Worm (Caenorhabditis elegans) whole organism, late embryonic: ENCODE results near the gene B0361.9.

Experiments
- C38D4.7 ChIP-seq: fragments of 200-800 bp; sonication (Bioruptor generic); optimal IDR thresholded peaks from 2 replicates; lab custom pipeline; 2018; ENCODE audit warnings: mild to moderate bottlenecking, missing genetic modification characterization, moderate library complexity, missing compliant biosample characterization
- K09A11.1 ChIP-seq: sonication (generic microtip); optimal IDR thresholded peaks from 2 replicates; lab custom pipeline; 2017; ENCODE audit warnings: antibody characterized with exemption, mild to moderate bottlenecking, missing genetic modification characterization, missing compliant biosample characterization; ENCODE audit not compliant: insufficient read depth
- T23F11.4 ChIP-seq: fragments of 200-800 bp; sonication (Bioruptor generic); optimal IDR thresholded peaks from 2 replicates; lab custom pipeline; 2018; ENCODE audit warnings: mild to moderate bottlenecking, missing genetic modification characterization, missing compliant biosample characterization
- Y22D7AL.16 ChIP-seq: sonication (generic microtip); optimal IDR thresholded peaks from 2 replicates; lab custom pipeline; 2016; ENCODE audit warnings: missing genetic modification characterization, missing compliant biosample characterization
- ahr-1 ChIP-seq: sonication (generic microtip); optimal IDR thresholded peaks from 2 replicates; lab custom pipeline; 2016; ENCODE audit warnings: missing genetic modification characterization, missing compliant biosample characterization
- ama-1 ChIP-seq: fragments of 150-350 bp; optimal IDR thresholded peaks from 2 replicates; lab custom pipeline; 2014
- ceh-14 ChIP-seq: sonication (generic microtip); optimal IDR thresholded peaks from 2 replicates; lab custom pipeline; 2016; ENCODE audit warnings: missing genotype, missing genetic modification characterization, missing compliant biosample characterization
- ceh-19 ChIP-seq: fragments of 200-800 bp; sonication (Bioruptor generic); optimal IDR thresholded peaks from 2 replicates; lab custom pipeline; 2018; ENCODE audit warnings: mild to moderate bottlenecking, missing genetic modification characterization, missing compliant biosample characterization
- ceh-2 ChIP-seq: sonication (generic microtip); optimal IDR thresholded peaks from 2 replicates; lab custom pipeline; 2016; ENCODE audit warnings: missing genotype, missing genetic modification characterization, missing compliant biosample characterization
- ceh-22 ChIP-seq: sonication (generic microtip); optimal IDR thresholded peaks from 2 replicates; lab custom pipeline; 2017; ENCODE audit warnings: missing biosample characterization, missing genetic modification characterization
- ceh-24 ChIP-seq: sonication (generic microtip); optimal IDR thresholded peaks from 2 replicates; lab custom pipeline; 2016; ENCODE audit warnings: mild to moderate bottlenecking, missing genetic modification characterization, missing compliant biosample characterization
- ceh-31 ChIP-seq: sonication (generic microtip); optimal IDR thresholded peaks from 2 replicates; lab custom pipeline; 2016; ENCODE audit warnings: missing genetic modification characterization, missing compliant biosample characterization
- ceh-34 ChIP-seq: sonication (generic microtip); optimal IDR thresholded peaks from 2 replicates; lab custom pipeline; 2016; ENCODE audit warnings: mild to moderate bottlenecking, missing genetic modification characterization, missing compliant biosample characterization
- ceh-45 ChIP-seq: fragments of 200-800 bp; sonication (Bioruptor generic); IDR thresholded peaks from 2 replicates; pipeline ENCODE4 v1.3.6; 2022; ENCODE audit warnings: missing genetic modification reagents, missing genetic modification characterization, missing compliant biosample characterization
- ceh-48 ChIP-seq: sonication (generic microtip); optimal IDR thresholded peaks from 2 replicates; lab custom pipeline; 2016; ENCODE audit warnings: missing genetic modification characterization, inconsistent platforms, missing compliant biosample characterization
- ceh-6 ChIP-seq: fragments of 200-800 bp; sonication (Bioruptor generic); optimal IDR thresholded peaks from 2 replicates; lab custom pipeline; 2018; ENCODE audit warnings: mild to moderate bottlenecking, missing genetic modification characterization, missing compliant biosample characterization
- ceh-9 ChIP-seq: sonication (generic microtip); optimal IDR thresholded peaks from 2 replicates; lab custom pipeline; 2016; ENCODE audit warnings: mild to moderate bottlenecking, missing genetic modification characterization, inconsistent platforms, missing compliant biosample characterization
- che-1 ChIP-seq: sonication (generic microtip); optimal IDR thresholded peaks from 2 replicates; lab custom pipeline; 2016; ENCODE audit warnings: mild to moderate bottlenecking, missing genetic modification characterization, missing compliant biosample characterization
- dmd-4 ChIP-seq: sonication (generic microtip); optimal IDR thresholded peaks from 2 replicates; lab custom pipeline; 2016; ENCODE audit warnings: borderline replicate concordance, missing genetic modification characterization, missing compliant biosample characterization
- elt-2 ChIP-seq: sonication (generic microtip); optimal IDR thresholded peaks from 2 replicates; lab custom pipeline; 2016; ENCODE audit warnings: missing genetic modification reagents, missing genetic modification characterization, missing compliant biosample characterization
- elt-4 ChIP-seq: sonication (generic microtip); optimal IDR thresholded peaks from 2 replicates; lab custom pipeline; 2016; ENCODE audit warnings: missing genetic modification characterization, missing compliant biosample characterization
- fkh-6 ChIP-seq: sonication (generic microtip); optimal IDR thresholded peaks from 2 replicates; lab custom pipeline; 2016; ENCODE audit warnings: missing genetic modification characterization, missing compliant biosample characterization
- hlh-13 ChIP-seq: fragments of 200-800 bp; sonication (Bioruptor generic); optimal IDR thresholded peaks from 2 replicates; lab custom pipeline; 2018; ENCODE audit warnings: mild to moderate bottlenecking, missing genetic modification characterization, missing compliant biosample characterization
- hlh-15 ChIP-seq: sonication (generic microtip); optimal IDR thresholded peaks from 2 replicates; lab custom pipeline; 2016; ENCODE audit warnings: missing genetic modification characterization, missing compliant biosample characterization
- hlh-8 ChIP-seq: sonication (generic microtip); optimal IDR thresholded peaks from 2 replicates; lab custom pipeline; 2016; ENCODE audit warnings: missing genotype, missing genetic modification characterization, missing compliant biosample characterization
- lim-6 ChIP-seq: sonication (generic microtip); optimal IDR thresholded peaks from 2 replicates; lab custom pipeline; 2016; ENCODE audit warnings: missing genetic modification characterization, missing compliant biosample characterization
- nhr-11 ChIP-seq: fragments of 150-350 bp; optimal IDR thresholded peaks from 2 replicates; lab custom pipeline; 2014; ENCODE audit warnings: missing biosample characterization, missing genetic modification characterization
- nhr-232 ChIP-seq: sonication (generic microtip); optimal IDR thresholded peaks from 2 replicates; lab custom pipeline; 2016; ENCODE audit warnings: missing genetic modification characterization, missing compliant biosample characterization
- npax-4 ChIP-seq: sonication (generic microtip); optimal IDR thresholded peaks from 2 replicates; lab custom pipeline; 2016; ENCODE audit warnings: missing genetic modification characterization, missing compliant biosample characterization
- odd-2 ChIP-seq: sonication (generic microtip); optimal IDR thresholded peaks from 2 replicates; lab custom pipeline; 2017; ENCODE audit warnings: antibody characterized with exemption, mild to moderate bottlenecking, missing genetic modification characterization, missing compliant biosample characterization
- pag-3 ChIP-seq: sonication (generic microtip); optimal IDR thresholded peaks from 2 replicates; lab custom pipeline; 2016; ENCODE audit warnings: missing compliant biosample characterization, missing genetic modification characterization, borderline replicate concordance
- pat-9 ChIP-seq: fragments of 200-800 bp; sonication (Bioruptor generic); optimal IDR thresholded peaks from 2 replicates; lab custom pipeline; 2018; ENCODE audit warnings: mild to moderate bottlenecking, missing genetic modification characterization, moderate library complexity, missing compliant biosample characterization
- pha-2 ChIP-seq: sonication (generic microtip); optimal IDR thresholded peaks from 2 replicates; lab custom pipeline; 2017; ENCODE audit warnings: mild to moderate bottlenecking, missing genetic modification characterization, missing compliant biosample characterization
- pqm-1 ChIP-seq: sonication (generic microtip); optimal IDR thresholded peaks from 2 replicates; lab custom pipeline; 2016; ENCODE audit warnings: missing genetic modification characterization, missing compliant biosample characterization
- pros-1 ChIP-seq: fragments of 150-350 bp; optimal IDR thresholded peaks from 2 replicates; lab custom pipeline; 2014; ENCODE audit warnings: missing biosample characterization, missing genetic modification reagents, missing genetic modification characterization
- ref-2 ChIP-seq: sonication (generic microtip); optimal IDR thresholded peaks from 2 replicates; lab custom pipeline; 2016; ENCODE audit warnings: missing genetic modification characterization, missing compliant biosample characterization
- rnt-1 ChIP-seq: sonication (generic microtip); optimal IDR thresholded peaks from 2 replicates; lab custom pipeline; 2016; ENCODE audit warnings: missing genetic modification characterization, missing compliant biosample characterization
- sdc-2 ChIP-seq: sonication (generic microtip); optimal IDR thresholded peaks from 2 replicates; lab custom pipeline; 2016; ENCODE audit warnings: missing genotype, missing genetic modification characterization, missing compliant biosample characterization
- sox-4 ChIP-seq: sonication (generic microtip); optimal IDR thresholded peaks from 2 replicates; lab custom pipeline; 2017; ENCODE audit warnings: mild to moderate bottlenecking, missing genetic modification characterization, inconsistent platforms, missing compliant biosample characterization
- syd-9 ChIP-seq: sonication (generic microtip); optimal IDR thresholded peaks from 2 replicates; lab custom pipeline; 2016; ENCODE audit warnings: mild to moderate bottlenecking, missing genetic modification characterization, moderate library complexity, missing compliant biosample characterization
- ttx-3 ChIP-seq: sonication (generic microtip); optimal IDR thresholded peaks from 2 replicates; lab custom pipeline; 2016; ENCODE audit warnings: missing genetic modification reagents, missing genetic modification characterization, missing compliant biosample characterization
- unc-3 ChIP-seq, 2 experiments: fragments of 200-800 bp in 1 of 2; sonication (Bioruptor generic) in 1 of 2; sonication (generic microtip) in 1 of 2; conservative IDR thresholded peaks in 1 of 2; optimal IDR thresholded peaks in 1 of 2; 2 replicates each; pipeline versions ENCODE4 v1.3.6 to Lab custom; 2016 to 2022; ENCODE audit warnings: missing compliant biosample characterization in 2 of 2, missing genetic modification characterization in 2 of 2, missing genetic modification reagents in 1 of 2
- unc-42 ChIP-seq: sonication (generic microtip); optimal IDR thresholded peaks from 2 replicates; lab custom pipeline; 2016; ENCODE audit warnings: missing genotype, missing genetic modification characterization, missing compliant biosample characterization
- unc-55 ChIP-seq: sonication (generic microtip); optimal IDR thresholded peaks from 2 replicates; lab custom pipeline; 2017; ENCODE audit warnings: missing biosample characterization, missing genetic modification reagents, missing genetic modification characterization
- zip-5 ChIP-seq: sonication (generic microtip); optimal IDR thresholded peaks from 2 replicates; lab custom pipeline; 2016; ENCODE audit warnings: missing genetic modification characterization, missing compliant biosample characterization
- ztf-16 ChIP-seq: sonication (generic microtip); optimal IDR thresholded peaks from 2 replicates; lab custom pipeline; 2017; ENCODE audit warnings: missing genetic modification characterization, missing compliant biosample characterization

The B0361.9 gene

ce11 chrIII:7339138-7339537 lies 39.7 kb upstream of the B0361.9 start (continued):
- TF ChIP-seq fkh-6 = no peak
- TF ChIP-seq, all 69 proteins: peak for 0

ce11 chrIII:7338693-7339092 lies 39.3 kb upstream of the B0361.9 start, which contains the start of gene kap-1:
kap-1 (plus strand) TSS chrIII:7338835.
- TF ChIP-seq unc-42 (tag; lab: Kevin White, UChicago) (no peak), ceh-48 (tag; lab: Kevin White, UChicago) (peak; percentile 40)

ce11 chrIII:7338009-7338408 lies 38.6 kb upstream of the B0361.9 start:
- TF ChIP-seq elt-4 (tag; lab: Kevin White, UChicago) = no peak
- TF ChIP-seq ceh-48 (tag; lab: Kevin White, UChicago) = no peak
- TF ChIP-seq ceh-45 (GFP tag; lab: Robert Waterston, UW) = no peak
- no peak for TF ChIP-seq npax-4 (tag; lab: Kevin White, UChicago)
- TF ChIP-seq sdc-2 (tag; lab: Kevin White, UChicago) = no peak
- TF ChIP-seq ztf-16 (tag; lab: Kevin White, UChicago) = no peak
- TF ChIP-seq ama-1 (lab: Kevin White, UChicago) = no peak
- no peak for TF ChIP-seq ceh-9 (tag; lab: Kevin White, UChicago)
- no peak for TF ChIP-seq unc-55

ce11 chrIII:7336214-7336613 lies 36.8 kb upstream of the B0361.9 start, which contains the start of gene gsp-2:
gsp-2 (plus strand) TSS chrIII:7336587.
- TF ChIP-seq nhr-11 (tag; lab: Kevin White, UChicago) (no peak), ceh-19 (no peak), hlh-8 (tag; lab: Kevin White, UChicago) (no peak), syd-9 (tag; lab: Kevin White, UChicago) (no peak), pros-1 (tag; lab: Kevin White, UChicago) (no peak), ttx-3 (tag; lab: Kevin White, UChicago) (no peak), hlh-15 (no peak), elt-2 (tag; lab: Kevin White, UChicago) (peak; percentile 24), pag-3 (tag; lab: Kevin White, UChicago) (no peak), ceh-9 (tag; lab: Kevin White, UChicago) (no peak), odd-2 (tag; lab: Kevin White, UChicago) (no peak), hlh-13 (GFP tag; lab: Kevin White, UChicago) (no peak), ceh-22 (no peak), ceh-48 (tag; lab: Kevin White, UChicago) (no peak), ceh-31 (tag; lab: Kevin White, UChicago) (peak; percentile 35), ceh-2 (tag; lab: Kevin White, UChicago) (no peak), ceh-24 (tag; lab: Kevin White, UChicago) (no peak), lim-6 (tag; lab: Kevin White, UChicago) (no peak), elt-4 (tag; lab: Kevin White, UChicago) (no peak), dmd-4 (tag; lab: Kevin White, UChicago) (no peak), sox-4 (tag; lab: Kevin White, UChicago) (no peak), unc-55 (no peak), pqm-1 (tag; lab: Kevin White, UChicago) (no peak), T23F11.4 (no peak), pha-2 (no peak), fkh-6 (no peak), ceh-14 (no peak), ceh-45 (GFP tag; lab: Robert Waterston, UW) (no peak), unc-3 (GFP tag; conservative IDR thresholded peaks at IDR 0.05; lab: Robert Waterston, UW) (no peak), unc-3 (tag; optimal IDR thresholded peaks at IDR 0.05; lab: Kevin White, UChicago) (no peak), C38D4.7 (no peak), ceh-34 (tag; lab: Kevin White, UChicago) (no peak), K09A11.1 (tag; lab: Kevin White, UChicago) (no peak), nhr-232 (tag; lab: Kevin White, UChicago) (no peak), rnt-1 (no peak), Y22D7AL.16 (tag; lab: Kevin White, UChicago) (no peak), che-1 (tag; lab: Kevin White, UChicago) (peak; percentile 0), ahr-1 (tag; lab: Kevin White, UChicago) (no peak), zip-5 (tag; lab: Kevin White, UChicago) (no peak), ref-2 (peak; percentile 29), pat-9 (tag; lab: Kevin White, UChicago) (no peak), ceh-6 (GFP tag; lab: Kevin White, UChicago) (no peak)
